Fruit fly (Drosophila melanogaster) Kc167 (cell line): ENCODE results near the gene CG5021.

Experiments used
- Sin3A ChIP-seq: fragments of >200 bp; optimal IDR thresholded peaks from 2 replicates; lab custom pipeline; 2018; ENCODE audit warnings: missing external identifiers
- h ChIP-seq: fragments of >200 bp; optimal IDR thresholded peaks from 3 replicates; lab custom pipeline; 2018; ENCODE audit warnings: missing external identifiers
- psq ChIP-seq: fragments of >200 bp; optimal IDR thresholded peaks from 2 replicates; lab custom pipeline; 2017; ENCODE audit warnings: missing external identifiers
- ttk ChIP-seq: sonication (Bioruptor generic); optimal IDR thresholded peaks from 2 replicates; lab custom pipeline; 2017; ENCODE audit warnings: missing external identifiers

DNA sequence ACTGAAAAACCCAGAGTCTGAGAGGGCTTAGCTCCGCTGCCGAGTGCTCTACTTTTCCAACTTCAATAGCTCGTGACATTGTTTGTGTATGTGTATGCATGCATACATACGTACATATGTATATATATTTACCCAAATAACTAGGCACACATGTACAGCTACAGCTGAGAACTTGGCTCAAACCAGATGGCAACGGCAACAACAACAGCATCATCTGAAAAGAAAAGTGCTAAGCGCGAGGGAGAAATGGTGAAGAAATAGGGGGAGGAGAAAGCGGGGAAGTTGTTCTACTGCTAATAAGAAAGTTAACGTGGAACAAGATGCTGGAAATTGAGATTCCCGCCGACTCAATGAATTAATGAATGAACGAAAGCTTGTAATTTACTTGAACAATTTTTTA lies 41.6 kb upstream of the CG5021 start:
- TF ChIP-seq psq (lab: Kevin White, UChicago) (no peak), ttk (lab: Kevin White, UChicago) (no peak), h (lab: Kevin White, UChicago) (no peak), Sin3A (lab: Kevin White, UChicago) (no peak)
